Comparison of ENCODE assay signal across 6 fruit fly cellular contexts in genomic region chr2L:3778157-3779060, dm6.
TF ChIP-seq lines count a peak whose summit lies in the region.

No protein-coding gene starts in this region.

- no peak for TF ChIP-seq CTCF in whole organism, embryonic (GFP tag; optimal IDR thresholded peaks at IDR 0.05; lab: Kevin White, UChicago)

TF ChIP-seq in whole organism, 6 proteins besides CTCF, POLR2A, EP300 and RAD21:
- TF ChIP-seq EcR (GFP tag; optimal IDR thresholded peaks at IDR 0.05; lab: Kevin White, UChicago): no peak
- TF ChIP-seq Dll (optimal IDR thresholded peaks at IDR 0.05; lab: Kevin White, UChicago): peak; percentile 10

TF ChIP-seq in whole organism, adult, 20 proteins besides CTCF, POLR2A, EP300 and RAD21 (continues in another document):
- TF ChIP-seq toe (GFP tag; optimal IDR thresholded peaks at IDR 0.05; lab: Kevin White, UChicago): peak; percentile 43
- peak; percentile 43 for TF ChIP-seq tj (GFP tag; optimal IDR thresholded peaks at IDR 0.05; lab: Kevin White, UChicago)
- TF ChIP-seq kay (GFP tag; lab: Kevin White, UChicago; ENCODE audit: borderline replicate concordance): peak; percentile 66
- no peak for TF ChIP-seq CG33017 (tag; optimal IDR thresholded peaks at IDR 0.05; lab: Kevin White, UChicago)
- TF ChIP-seq CG12768 (GFP tag; optimal IDR thresholded peaks at IDR 0.05; lab: Kevin White, UChicago): no peak
- no peak for TF ChIP-seq pad (GFP tag; optimal IDR thresholded peaks at IDR 0.05; lab: Kevin White, UChicago)
- no peak for TF ChIP-seq ovo (GFP tag; optimal IDR thresholded peaks at IDR 0.05; lab: Kevin White, UChicago)
- no peak for TF ChIP-seq CG11617 (GFP tag; optimal IDR thresholded peaks at IDR 0.05; lab: Kevin White, UChicago)
- no peak for TF ChIP-seq cnc (optimal IDR thresholded peaks at IDR 0.05; lab: Kevin White, UChicago)
- TF ChIP-seq CG7101 (tag; optimal IDR thresholded peaks at IDR 0.05; lab: Kevin White, UChicago): peak; percentile 38
- no peak for TF ChIP-seq Clk (GFP tag; optimal IDR thresholded peaks at IDR 0.05; lab: Kevin White, UChicago)
- TF ChIP-seq CG1620 (GFP tag; optimal IDR thresholded peaks at IDR 0.05; lab: Kevin White, UChicago): no peak
- peak; percentile 34 for TF ChIP-seq cic (GFP tag; optimal IDR thresholded peaks at IDR 0.05; lab: Kevin White, UChicago)
- TF ChIP-seq Hr96 (GFP tag; optimal IDR thresholded peaks at IDR 0.05; lab: Kevin White, UChicago): peak; percentile 41
- TF ChIP-seq Mnt (GFP tag; optimal IDR thresholded peaks at IDR 0.05; lab: Kevin White, UChicago): peak; percentile 16
- no peak for TF ChIP-seq bab1 (GFP tag; optimal IDR thresholded peaks at IDR 0.05; lab: Kevin White, UChicago)
- TF ChIP-seq CG7045 (GFP tag; optimal IDR thresholded peaks at IDR 0.05; lab: Kevin White, UChicago): no peak
- peak; percentile 4 for TF ChIP-seq CG5204 (GFP tag; optimal IDR thresholded peaks at IDR 0.05; lab: Kevin White, UChicago)

TF ChIP-seq in whole organism, embryonic, 481 proteins besides CTCF, POLR2A, EP300 and RAD21 (continues in another document):
- TF ChIP-seq fu2 (GFP tag; optimal IDR thresholded peaks at IDR 0.05; lab: Kevin White, UChicago): no peak
- no peak for TF ChIP-seq btn (GFP tag; optimal IDR thresholded peaks at IDR 0.05; lab: Kevin White, UChicago)
- no peak for TF ChIP-seq Fer2 (tag; optimal IDR thresholded peaks at IDR 0.05; lab: Kevin White, UChicago)
- TF ChIP-seq eve (GFP tag; optimal IDR thresholded peaks at IDR 0.05; lab: Kevin White, UChicago): no peak
- no peak for TF ChIP-seq CG4404 (GFP tag; IDR thresholded peaks at IDR 0.05; lab: Robert Waterston, UW)
- TF ChIP-seq CG2678 (tag; optimal IDR thresholded peaks at IDR 0.05; lab: Kevin White, UChicago): peak; percentile 31
- TF ChIP-seq inv (GFP tag; IDR thresholded peaks at IDR 0.05; lab: Robert Waterston, UW; ENCODE audit: partially characterized antibody): no peak
- no peak for TF ChIP-seq Taf1 (GFP tag; IDR thresholded peaks at IDR 0.05; lab: Robert Waterston, UW)
- TF ChIP-seq CG8089 (GFP tag; optimal IDR thresholded peaks at IDR 0.05; lab: Kevin White, UChicago): no peak
- no peak for TF ChIP-seq CG6654 (GFP tag; optimal IDR thresholded peaks at IDR 0.05; lab: Kevin White, UChicago)
- TF ChIP-seq trh (GFP tag; optimal IDR thresholded peaks at IDR 0.05; lab: Kevin White, UChicago): peak; percentile 38
- TF ChIP-seq yki (optimal IDR thresholded peaks at IDR 0.05; lab: Kevin White, UChicago): no peak
- TF ChIP-seq Ada2b (GFP tag; IDR thresholded peaks at IDR 0.05; lab: Robert Waterston, UW): peak; percentile 45; the same call in 1 of the 2 replicates
- no peak for TF ChIP-seq CG33213 (GFP tag; optimal IDR thresholded peaks at IDR 0.05; lab: Kevin White, UChicago)
- peak; percentile 89 for TF ChIP-seq Med (GFP tag; lab: Kevin White, UChicago)
- TF ChIP-seq mirr (GFP tag; optimal IDR thresholded peaks at IDR 0.05; lab: Kevin White, UChicago): peak; percentile 78
- TF ChIP-seq dan (GFP tag; IDR thresholded peaks at IDR 0.05; lab: Robert Waterston, UW): no peak
- no peak for TF ChIP-seq gt (GFP tag; IDR thresholded peaks at IDR 0.05; lab: Robert Waterston, UW)
- TF ChIP-seq CG14014 (GFP tag; IDR thresholded peaks at IDR 0.05; lab: Robert Waterston, UW): no peak
- no peak for TF ChIP-seq Gug (GFP tag; IDR thresholded peaks at IDR 0.05; lab: Robert Waterston, UW)

TF ChIP-seq in whole organism, prepupa, 60 proteins besides CTCF, POLR2A, EP300 and RAD21 (continues in another document):
- no peak for TF ChIP-seq Hr38 (GFP tag; optimal IDR thresholded peaks at IDR 0.05; lab: Kevin White, UChicago)
- peak; percentile 85 for TF ChIP-seq acj6 (GFP tag; optimal IDR thresholded peaks at IDR 0.05; lab: Kevin White, UChicago)
- peak; percentile 31 for TF ChIP-seq CG7368 (GFP tag; optimal IDR thresholded peaks at IDR 0.05; lab: Kevin White, UChicago)
- peak; percentile 67 for TF ChIP-seq Hr4 (GFP tag; optimal IDR thresholded peaks at IDR 0.05; lab: Kevin White, UChicago)
- TF ChIP-seq CG31627 (GFP tag; optimal IDR thresholded peaks at IDR 0.05; lab: Kevin White, UChicago): peak; percentile 55
- peak; percentile 82 for TF ChIP-seq CG10669 (GFP tag; optimal IDR thresholded peaks at IDR 0.05; lab: Kevin White, UChicago)
- peak; percentile 74 for TF ChIP-seq Met (GFP tag; optimal IDR thresholded peaks at IDR 0.05; lab: Kevin White, UChicago)
- TF ChIP-seq Blimp-1 (GFP tag; optimal IDR thresholded peaks at IDR 0.05; lab: Kevin White, UChicago): peak; percentile 50
- TF ChIP-seq CG8119 (GFP tag; IDR thresholded peaks at IDR 0.05; lab: Robert Waterston, UW): peak; percentile 77
- TF ChIP-seq fd85E (GFP tag; optimal IDR thresholded peaks at IDR 0.05; lab: Kevin White, UChicago): peak; percentile 36
- TF ChIP-seq esn (GFP tag; optimal IDR thresholded peaks at IDR 0.05; lab: Kevin White, UChicago): peak; percentile 85
- peak; percentile 57 for TF ChIP-seq cyc (GFP tag; optimal IDR thresholded peaks at IDR 0.05; lab: Kevin White, UChicago)
- peak; percentile 75 for TF ChIP-seq CG8632 (GFP tag; optimal IDR thresholded peaks at IDR 0.05; lab: Kevin White, UChicago)
- peak; percentile 68 to 71 for TF ChIP-seq ss (GFP tag; optimal IDR thresholded peaks at IDR 0.05; lab: Kevin White, UChicago)
- peak; percentile 78 for TF ChIP-seq CG4318 (GFP tag; optimal IDR thresholded peaks at IDR 0.05; lab: Kevin White, UChicago)
- TF ChIP-seq CG9139 (GFP tag; optimal IDR thresholded peaks at IDR 0.05; lab: Kevin White, UChicago): peak; percentile 52
- TF ChIP-seq CG11902 (GFP tag; optimal IDR thresholded peaks at IDR 0.05; lab: Kevin White, UChicago): peak; percentile 63
- TF ChIP-seq Lpt (GFP tag; optimal IDR thresholded peaks at IDR 0.05; lab: Kevin White, UChicago): peak; percentile 47
- TF ChIP-seq Eip78C (GFP tag; lab: Kevin White, UChicago): peak; percentile 93

TF ChIP-seq in whole organism, pupa, 21 proteins besides CTCF, POLR2A, EP300 and RAD21 (continues in another document):
- TF ChIP-seq rn (GFP tag; IDR thresholded peaks at IDR 0.05; lab: Robert Waterston, UW) (0 out of 2 replicates have a peak, but pooled peaks have one; percentile 14), CG8301 (tag; optimal IDR thresholded peaks at IDR 0.05; lab: Kevin White, UChicago) (peak; percentile 86), CG13204 (GFP tag; optimal IDR thresholded peaks at IDR 0.05; lab: Kevin White, UChicago) (peak; percentile 54), CG32121 (GFP tag; IDR thresholded peaks at IDR 0.05; lab: Robert Waterston, UW) (peak; percentile 55), Ets98B (GFP tag; IDR thresholded peaks at IDR 0.05; lab: Robert Waterston, UW) (peak; percentile 70), fd96Ca (GFP tag; IDR thresholded peaks at IDR 0.05; lab: Robert Waterston, UW) (peak; percentile 81; the same call in 2 of the 3 replicates), CG15710 (tag; optimal IDR thresholded peaks at IDR 0.05; lab: Kevin White, UChicago) (peak; percentile 82), Pif1A (GFP tag; optimal IDR thresholded peaks at IDR 0.05; lab: Kevin White, UChicago) (peak; percentile 80), CG9948 (tag; optimal IDR thresholded peaks at IDR 0.05; lab: Kevin White, UChicago) (peak; percentile 90), EcR (GFP tag; optimal IDR thresholded peaks at IDR 0.05; lab: Kevin White, UChicago) (peak; percentile 74), CG14655 (GFP tag; optimal IDR thresholded peaks at IDR 0.05; lab: Kevin White, UChicago) (peak; percentile 90), D1 (tag; optimal IDR thresholded peaks at IDR 0.05; lab: Kevin White, UChicago) (peak; percentile 70), Snoo (tag; optimal IDR thresholded peaks at IDR 0.05; lab: Kevin White, UChicago) (peak; percentile 81), Pif1B (GFP tag; optimal IDR thresholded peaks at IDR 0.05; lab: Kevin White, UChicago) (peak; percentile 84), CG17806 (tag; optimal IDR thresholded peaks at IDR 0.05; lab: Kevin White, UChicago) (peak; percentile 88), CG4496 (GFP tag; IDR thresholded peaks at IDR 0.05; lab: Robert Waterston, UW) (peak; percentile 80), CG34367 (tag; optimal IDR thresholded peaks at IDR 0.05; lab: Kevin White, UChicago) (peak; percentile 76), CG10348 (GFP tag; IDR thresholded peaks at IDR 0.05; lab: Robert Waterston, UW) (0 out of 2 replicates have a peak, but pooled peaks have one; percentile 15), CG12605 (GFP tag; IDR thresholded peaks at IDR 0.05; lab: Robert Waterston, UW) (peak; percentile 57; the same call in 1 of the 2 replicates)

TF ChIP-seq in whole organism, wandering third instar larva, 38 proteins besides CTCF, POLR2A, EP300 and RAD21 (continues in another document):
- TF ChIP-seq dl (GFP tag; optimal IDR thresholded peaks at IDR 0.05; lab: Kevin White, UChicago; ENCODE audit: insufficient read depth in 1 of 2, partially characterized antibody in 2 of 2): peak in 1 of 2 experiments; percentile 20
- TF ChIP-seq sv (GFP tag; optimal IDR thresholded peaks at IDR 0.05; lab: Kevin White, UChicago): no peak
- no peak for TF ChIP-seq usp (GFP tag; optimal IDR thresholded peaks at IDR 0.05; lab: Kevin White, UChicago)
- peak; percentile 30 for TF ChIP-seq Hr83 (GFP tag; optimal IDR thresholded peaks at IDR 0.05; lab: Kevin White, UChicago; ENCODE audit: poor library complexity, severe bottlenecking)
- no peak for TF ChIP-seq lola (GFP tag; optimal IDR thresholded peaks at IDR 0.05; lab: Kevin White, UChicago)
- peak; percentile 21 for TF ChIP-seq CG32264 (GFP tag; optimal IDR thresholded peaks at IDR 0.05; lab: Kevin White, UChicago)
- no peak for TF ChIP-seq Dfd (GFP tag; optimal IDR thresholded peaks at IDR 0.05; lab: Kevin White, UChicago)
- TF ChIP-seq OdsH (GFP tag; optimal IDR thresholded peaks at IDR 0.05; lab: Kevin White, UChicago): peak; percentile 89
- peak; percentile 23 for TF ChIP-seq woc (GFP tag; optimal IDR thresholded peaks at IDR 0.05; lab: Kevin White, UChicago)
- peak; percentile 70 for TF ChIP-seq Rel (GFP tag; optimal IDR thresholded peaks at IDR 0.05; lab: Kevin White, UChicago)
- peak; percentile 39 for TF ChIP-seq Rel (tag; optimal IDR thresholded peaks at IDR 0.05; lab: Kevin White, UChicago)
- TF ChIP-seq Sp1 (GFP tag; optimal IDR thresholded peaks at IDR 0.05; lab: Kevin White, UChicago): peak; percentile 85
- TF ChIP-seq CrebA (GFP tag; optimal IDR thresholded peaks at IDR 0.05; lab: Kevin White, UChicago; ENCODE audit: borderline replicate concordance): peak; percentile 67
- TF ChIP-seq Dif (GFP tag; optimal IDR thresholded peaks at IDR 0.05; lab: Kevin White, UChicago; ENCODE audit: partially characterized antibody): peak; percentile 45
- TF ChIP-seq Myc (optimal IDR thresholded peaks at IDR 0.05; lab: Kevin White, UChicago): no peak
- no peak for TF ChIP-seq jim (GFP tag; optimal IDR thresholded peaks at IDR 0.05; lab: Kevin White, UChicago)
- peak; percentile 82 for TF ChIP-seq psq (GFP tag; optimal IDR thresholded peaks at IDR 0.05; lab: Kevin White, UChicago)
- TF ChIP-seq Hr78 (GFP tag; optimal IDR thresholded peaks at IDR 0.05; lab: Kevin White, UChicago): no peak
- TF ChIP-seq brk (GFP tag; optimal IDR thresholded peaks at IDR 0.05; lab: Kevin White, UChicago): peak; percentile 77
- TF ChIP-seq rgr (GFP tag; optimal IDR thresholded peaks at IDR 0.05; lab: Kevin White, UChicago): peak; percentile 89
- TF ChIP-seq tai (GFP tag; optimal IDR thresholded peaks at IDR 0.05; lab: Kevin White, UChicago): peak; percentile 43
- peak; percentile 45 for TF ChIP-seq Jra (GFP tag; optimal IDR thresholded peaks at IDR 0.05; lab: Kevin White, UChicago)
